Worm (Caenorhabditis elegans): Measurements from ENCODE around the gene sru-20.

DNA sequence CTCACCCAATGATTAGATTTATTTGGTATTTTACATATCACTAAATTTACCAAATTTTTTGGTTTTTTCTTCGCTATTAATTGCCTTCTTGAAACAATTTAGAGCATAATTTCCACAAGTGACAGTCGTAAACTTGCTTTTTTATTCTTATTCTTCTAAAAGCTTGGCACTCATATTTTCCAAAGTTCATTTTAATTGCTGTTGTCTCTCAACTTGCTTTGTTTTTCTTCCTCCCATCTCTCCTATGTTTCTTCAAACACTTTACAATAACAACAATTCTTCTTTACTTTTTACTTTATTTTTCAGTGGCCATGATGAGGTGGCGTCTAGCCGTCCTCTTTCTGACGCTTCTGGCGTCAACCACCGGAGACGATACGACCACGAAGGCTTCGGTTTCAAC lies 26.9 kb upstream of the sru-20 start, which contains the start of gene igdb-2:
- TF ChIP-seq ztf-11 (tag; optimal IDR thresholded peaks at IDR 0.05), result no peak
- TF ChIP-seq mep-1 (tag; optimal IDR thresholded peaks at IDR 0.05), result no peak

Measured in whole organism, L1 larva.